Fruit fly (Drosophila melanogaster): ENCODE results near the gene CG11555.

CG11555 gene

DNA sequence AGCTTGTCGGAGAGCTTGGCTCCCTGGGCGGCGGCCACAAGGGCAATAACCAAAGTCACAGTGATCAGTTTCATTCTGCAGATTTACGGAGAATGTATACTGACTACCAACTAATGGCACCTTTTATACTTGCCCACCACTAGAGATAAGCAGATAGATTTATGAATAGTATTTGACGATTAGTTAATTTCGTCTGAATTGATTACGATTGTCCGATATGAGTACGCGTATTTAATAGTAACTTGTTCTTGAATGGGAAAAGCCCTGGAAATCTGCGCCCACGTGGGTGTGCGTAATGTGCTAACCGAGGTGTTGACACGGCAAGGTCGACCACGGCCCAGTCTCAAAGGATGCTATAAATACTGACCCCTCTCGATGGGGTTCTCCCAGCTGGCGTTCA is 47.5 kb downstream of the CG11555 start, which contains the start of gene CG11911:
Gene CG11911 (minus strand): TSS at position 101 of the 400 bp plus-strand sequence.
- TF ChIP-seq exex (tag; optimal IDR thresholded peaks at IDR 0.05) (peak; percentile 83), Ets65A (GFP tag) (peak; percentile 19), CG15514 (GFP tag; optimal IDR thresholded peaks at IDR 0.05) (no peak)

DNA sequence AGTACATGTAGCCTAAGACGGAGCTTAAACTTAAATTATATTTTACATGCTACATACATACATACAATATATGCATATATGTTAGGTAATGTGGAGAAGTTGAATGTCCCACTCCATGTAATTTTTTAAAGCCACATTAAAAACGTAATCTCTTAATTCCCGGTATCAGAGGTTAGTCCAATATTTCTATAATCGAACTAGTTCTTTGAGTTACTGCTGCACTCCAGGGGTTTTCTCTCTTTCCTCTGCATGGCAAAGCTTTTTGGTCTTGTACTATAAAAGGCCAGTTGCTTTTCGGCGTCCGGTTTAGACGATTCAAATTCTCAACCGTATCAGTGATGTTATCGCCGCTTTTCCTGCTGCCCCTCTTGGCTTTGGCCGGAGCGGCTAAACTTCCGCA is 48.2 kb downstream of the CG11555 start, which contains the start of gene CG33127:
Gene CG33127 (plus strand): TSS at position 309 of the 400 bp plus-strand sequence.
- TF ChIP-seq insv (GFP tag; optimal IDR thresholded peaks at IDR 0.05): no peak
- TF ChIP-seq gsb-n (tag; optimal IDR thresholded peaks at IDR 0.05): no peak
- no peak for TF ChIP-seq CG13287 (GFP tag; IDR thresholded peaks at IDR 0.05; ENCODE audit: partially characterized antibody)
- peak; percentile 97 for TF ChIP-seq CG15514 (GFP tag; optimal IDR thresholded peaks at IDR 0.05)

DNA sequence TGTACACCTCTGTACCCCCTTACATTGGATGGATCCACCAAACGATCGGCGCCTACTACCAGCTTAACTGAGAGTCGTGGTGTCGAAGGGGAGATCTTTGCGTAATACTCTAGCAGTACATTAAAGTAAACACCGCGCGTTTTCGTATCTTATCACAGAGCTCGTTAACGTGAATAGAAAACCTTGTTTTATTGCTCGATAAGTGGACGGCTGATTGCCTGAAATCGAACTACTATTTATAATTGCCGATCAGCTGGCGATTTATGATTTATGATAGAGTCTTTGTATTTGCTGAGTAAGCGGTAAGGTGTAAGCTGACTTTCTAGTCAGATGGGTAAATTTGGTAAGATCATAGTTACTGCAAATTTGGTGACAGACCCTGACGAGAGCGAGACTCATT is 49.3 kb downstream of the CG11555 start:
- no peak for TF ChIP-seq CG17186 (GFP tag; optimal IDR thresholded peaks at IDR 0.05)
- no peak for TF ChIP-seq hkb (optimal IDR thresholded peaks at IDR 0.05)
- no peak for TF ChIP-seq hkb (GFP tag; IDR thresholded peaks at IDR 0.05)
- no peak for TF ChIP-seq Taf1 (GFP tag; IDR thresholded peaks at IDR 0.05)
- peak; percentile 98 for TF ChIP-seq exex (tag; optimal IDR thresholded peaks at IDR 0.05)
- no peak for TF ChIP-seq gem (tag; optimal IDR thresholded peaks at IDR 0.05)
- TF ChIP-seq GATAe (GFP tag; conservative IDR thresholded peaks at IDR 0.05): peak; percentile 55
- TF ChIP-seq CG16815 (GFP tag; optimal IDR thresholded peaks at IDR 0.05): no peak
- TF ChIP-seq CG10147 (GFP tag; optimal IDR thresholded peaks at IDR 0.05): no peak
- TF ChIP-seq Vsx1 (GFP tag; optimal IDR thresholded peaks at IDR 0.05): no peak
- TF ChIP-seq CG2875 (GFP tag; optimal IDR thresholded peaks at IDR 0.05): no peak
- peak; percentile 87 for TF ChIP-seq grn (GFP tag; optimal IDR thresholded peaks at IDR 0.05)
- TF ChIP-seq ase (GFP tag; IDR thresholded peaks at IDR 0.05): no peak
- no peak for TF ChIP-seq ro (GFP tag; IDR thresholded peaks at IDR 0.05)
- TF ChIP-seq CG13296 (GFP tag; optimal IDR thresholded peaks at IDR 0.05): peak; percentile 24
- no peak for TF ChIP-seq CG7271 (tag; optimal IDR thresholded peaks at IDR 0.05)
- TF ChIP-seq pfk (GFP tag; optimal IDR thresholded peaks at IDR 0.05): peak; percentile 16
- peak; percentile 39 for TF ChIP-seq CG18599 (GFP tag; optimal IDR thresholded peaks at IDR 0.05)
- no peak for TF ChIP-seq CG11247 (GFP tag; IDR thresholded peaks at IDR 0.05)
- TF ChIP-seq mirr (GFP tag; optimal IDR thresholded peaks at IDR 0.05): peak; percentile 87
- peak; percentile 28 for TF ChIP-seq lab (GFP tag; optimal IDR thresholded peaks at IDR 0.05)
- TF ChIP-seq CG6254 (GFP tag; optimal IDR thresholded peaks at IDR 0.05): peak; percentile 29
- no peak for TF ChIP-seq CG31224 (GFP tag; IDR thresholded peaks at IDR 0.05)
- peak; percentile 94 for TF ChIP-seq Hey (tag; optimal IDR thresholded peaks at IDR 0.05)
- no peak for TF ChIP-seq disco-r (GFP tag; optimal IDR thresholded peaks at IDR 0.05)
- peak; percentile 23 for TF ChIP-seq HmgZ (tag; optimal IDR thresholded peaks at IDR 0.05)
- no peak for TF ChIP-seq tll (GFP tag; optimal IDR thresholded peaks at IDR 0.05)
- TF ChIP-seq CG5180 (GFP tag; optimal IDR thresholded peaks at IDR 0.05): peak; percentile 14
- peak; percentile 4 for TF ChIP-seq caup (GFP tag; optimal IDR thresholded peaks at IDR 0.05; ENCODE audit: severe bottlenecking)
- TF ChIP-seq dmrt99B (tag; optimal IDR thresholded peaks at IDR 0.05): no peak
- TF ChIP-seq CG34376 (GFP tag; optimal IDR thresholded peaks at IDR 0.05): peak; percentile 60
- no peak for TF ChIP-seq ac (GFP tag; optimal IDR thresholded peaks at IDR 0.05)
- TF ChIP-seq odd (GFP tag; optimal IDR thresholded peaks at IDR 0.05): no peak
- peak; percentile 0 for TF ChIP-seq cwo (GFP tag; optimal IDR thresholded peaks at IDR 0.05)
- TF ChIP-seq CG9215 (GFP tag; IDR thresholded peaks at IDR 0.05): no peak
- TF ChIP-seq Lhr (GFP tag; optimal IDR thresholded peaks at IDR 0.05): no peak
- no peak for TF ChIP-seq bcd (GFP tag; optimal IDR thresholded peaks at IDR 0.05)
- TF ChIP-seq CG12071 (GFP tag; optimal IDR thresholded peaks at IDR 0.05): peak; percentile 46
